Fruit fly (Drosophila melanogaster): ENCODE measurements around the gene CG10631.

DNA sequence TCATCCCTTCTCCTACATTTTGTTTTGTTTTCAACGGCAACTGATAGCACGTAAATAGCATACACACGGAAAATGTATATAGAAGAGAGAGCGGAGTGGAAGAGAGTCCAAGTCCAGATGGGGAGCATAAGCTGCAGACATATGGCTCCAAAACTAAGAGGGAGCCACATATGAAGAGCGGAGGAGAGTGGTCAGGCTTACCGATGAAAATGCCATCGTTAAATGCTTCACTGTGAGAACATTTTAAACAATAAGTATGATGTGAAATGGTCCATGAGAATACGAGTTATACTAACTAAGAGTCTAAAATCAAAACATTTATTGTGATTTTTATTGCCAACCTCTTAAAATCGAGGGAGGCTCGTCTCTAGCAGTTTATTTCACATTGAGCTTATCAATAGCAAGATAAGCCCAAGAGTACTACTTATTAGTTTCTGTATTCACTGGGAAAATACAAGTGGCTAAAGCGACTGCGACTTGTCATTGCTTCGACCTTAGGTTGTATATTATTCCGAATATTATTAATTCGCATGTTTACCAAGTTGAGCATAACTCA lies 8.0 kb upstream of the CG10631 start:
- TF ChIP-seq Pif1B (GFP tag; optimal IDR thresholded peaks at IDR 0.05) = no peak
- TF ChIP-seq D1 (tag; optimal IDR thresholded peaks at IDR 0.05) = no peak
- TF ChIP-seq CG14655 (GFP tag; optimal IDR thresholded peaks at IDR 0.05) = no peak
- TF ChIP-seq CG9948 (tag; optimal IDR thresholded peaks at IDR 0.05) = no peak
- TF ChIP-seq CG34367 (tag; optimal IDR thresholded peaks at IDR 0.05) = no peak
- TF ChIP-seq CG12605 (GFP tag; IDR thresholded peaks at IDR 0.05) = peak; percentile 24; the same call in 1 of the 2 replicates
- no peak for TF ChIP-seq gl (tag; optimal IDR thresholded peaks at IDR 0.05)
- TF ChIP-seq CG4496 (GFP tag; IDR thresholded peaks at IDR 0.05) = peak; percentile 65; the same call in 2 of the 3 replicates
- no peak for TF ChIP-seq CG8301 (tag; optimal IDR thresholded peaks at IDR 0.05)
- TF ChIP-seq EcR (GFP tag; optimal IDR thresholded peaks at IDR 0.05) = no peak
- TF ChIP-seq Pif1A (GFP tag; optimal IDR thresholded peaks at IDR 0.05) = no peak
- no peak for TF ChIP-seq Snoo (tag; optimal IDR thresholded peaks at IDR 0.05)
- TF ChIP-seq CG17806 (tag; optimal IDR thresholded peaks at IDR 0.05) = no peak

All from whole organism, pupa.